Worm (Caenorhabditis elegans) whole organism, late embryonic: ENCODE data around the gene C18H7.7.

Experiments
- C08G9.2 ChIP-seq: sonication (generic microtip); optimal IDR thresholded peaks from 2 replicates; lab custom pipeline; 2016; ENCODE audit warnings: mild to moderate bottlenecking, missing genetic modification characterization, moderate library complexity, missing compliant biosample characterization
- C38D4.7 ChIP-seq: fragments of 200-800 bp; sonication (Bioruptor generic); optimal IDR thresholded peaks from 2 replicates; lab custom pipeline; 2018; ENCODE audit warnings: mild to moderate bottlenecking, missing genetic modification characterization, moderate library complexity, missing compliant biosample characterization
- K09A11.1 ChIP-seq: sonication (generic microtip); optimal IDR thresholded peaks from 2 replicates; lab custom pipeline; 2017; ENCODE audit warnings: antibody characterized with exemption, mild to moderate bottlenecking, missing genetic modification characterization, missing compliant biosample characterization; ENCODE audit not compliant: insufficient read depth
- ahr-1 ChIP-seq: sonication (generic microtip); optimal IDR thresholded peaks from 2 replicates; lab custom pipeline; 2016; ENCODE audit warnings: missing genetic modification characterization, missing compliant biosample characterization
- ama-1 ChIP-seq: fragments of 150-350 bp; optimal IDR thresholded peaks from 2 replicates; lab custom pipeline; 2014
- ceh-18 ChIP-seq: sonication (generic microtip); optimal IDR thresholded peaks from 2 replicates; lab custom pipeline; 2016; ENCODE audit warnings: missing genetic modification characterization, missing compliant biosample characterization
- ceh-19 ChIP-seq: fragments of 200-800 bp; sonication (Bioruptor generic); optimal IDR thresholded peaks from 2 replicates; lab custom pipeline; 2018; ENCODE audit warnings: mild to moderate bottlenecking, missing genetic modification characterization, missing compliant biosample characterization
- ceh-2 ChIP-seq: sonication (generic microtip); optimal IDR thresholded peaks from 2 replicates; lab custom pipeline; 2016; ENCODE audit warnings: missing genotype, missing genetic modification characterization, missing compliant biosample characterization
- ceh-24 ChIP-seq: sonication (generic microtip); optimal IDR thresholded peaks from 2 replicates; lab custom pipeline; 2016; ENCODE audit warnings: mild to moderate bottlenecking, missing genetic modification characterization, missing compliant biosample characterization
- ceh-31 ChIP-seq: sonication (generic microtip); optimal IDR thresholded peaks from 2 replicates; lab custom pipeline; 2016; ENCODE audit warnings: missing genetic modification characterization, missing compliant biosample characterization
- ceh-34 ChIP-seq: sonication (generic microtip); optimal IDR thresholded peaks from 2 replicates; lab custom pipeline; 2016; ENCODE audit warnings: mild to moderate bottlenecking, missing genetic modification characterization, missing compliant biosample characterization
- ceh-48 ChIP-seq: sonication (generic microtip); optimal IDR thresholded peaks from 2 replicates; lab custom pipeline; 2016; ENCODE audit warnings: missing genetic modification characterization, inconsistent platforms, missing compliant biosample characterization
- ceh-6 ChIP-seq: fragments of 200-800 bp; sonication (Bioruptor generic); optimal IDR thresholded peaks from 2 replicates; lab custom pipeline; 2018; ENCODE audit warnings: mild to moderate bottlenecking, missing genetic modification characterization, missing compliant biosample characterization
- ceh-9 ChIP-seq: sonication (generic microtip); optimal IDR thresholded peaks from 2 replicates; lab custom pipeline; 2016; ENCODE audit warnings: mild to moderate bottlenecking, missing genetic modification characterization, inconsistent platforms, missing compliant biosample characterization
- dve-1 ChIP-seq: sonication (generic microtip); optimal IDR thresholded peaks from 2 replicates; lab custom pipeline; 2017; ENCODE audit warnings: antibody characterized with exemption, mild to moderate bottlenecking, missing genetic modification characterization, missing compliant biosample characterization
- elt-2 ChIP-seq: sonication (generic microtip); optimal IDR thresholded peaks from 2 replicates; lab custom pipeline; 2016; ENCODE audit warnings: missing genetic modification reagents, missing genetic modification characterization, missing compliant biosample characterization
- elt-4 ChIP-seq: sonication (generic microtip); optimal IDR thresholded peaks from 2 replicates; lab custom pipeline; 2016; ENCODE audit warnings: missing genetic modification characterization, missing compliant biosample characterization
- ets-4 ChIP-seq: sonication (generic microtip); optimal IDR thresholded peaks from 2 replicates; lab custom pipeline; 2016; ENCODE audit warnings: missing genetic modification characterization, missing compliant biosample characterization
- fax-1 ChIP-seq: sonication (generic microtip); optimal IDR thresholded peaks from 2 replicates; lab custom pipeline; 2016; ENCODE audit warnings: missing genotype, missing genetic modification characterization, missing compliant biosample characterization
- gmeb-2 ChIP-seq: sonication (generic microtip); optimal IDR thresholded peaks from 2 replicates; lab custom pipeline; 2016; ENCODE audit warnings: missing genetic modification characterization, inconsistent platforms, missing compliant biosample characterization
- hlh-13 ChIP-seq: fragments of 200-800 bp; sonication (Bioruptor generic); optimal IDR thresholded peaks from 2 replicates; lab custom pipeline; 2018; ENCODE audit warnings: mild to moderate bottlenecking, missing genetic modification characterization, missing compliant biosample characterization
- hlh-6 ChIP-seq: sonication (generic microtip); optimal IDR thresholded peaks from 2 replicates; lab custom pipeline; 2016; ENCODE audit warnings: missing genotype, missing genetic modification characterization, missing compliant biosample characterization
- hlh-8 ChIP-seq: sonication (generic microtip); optimal IDR thresholded peaks from 2 replicates; lab custom pipeline; 2016; ENCODE audit warnings: missing genotype, missing genetic modification characterization, missing compliant biosample characterization
- mec-3 ChIP-seq: sonication (generic microtip); optimal IDR thresholded peaks from 2 replicates; lab custom pipeline; 2016; ENCODE audit warnings: borderline replicate concordance, missing genetic modification characterization, missing compliant biosample characterization
- nfya-1 ChIP-seq: sonication (generic microtip); optimal IDR thresholded peaks from 2 replicates; lab custom pipeline; 2017; ENCODE audit warnings: missing genetic modification characterization, mild to moderate bottlenecking, missing compliant biosample characterization, antibody characterized with exemption, moderate library complexity
- nhr-11 ChIP-seq: fragments of 150-350 bp; optimal IDR thresholded peaks from 2 replicates; lab custom pipeline; 2014; ENCODE audit warnings: missing biosample characterization, missing genetic modification characterization
- nhr-232 ChIP-seq: sonication (generic microtip); optimal IDR thresholded peaks from 2 replicates; lab custom pipeline; 2016; ENCODE audit warnings: missing genetic modification characterization, missing compliant biosample characterization
- pat-9 ChIP-seq: fragments of 200-800 bp; sonication (Bioruptor generic); optimal IDR thresholded peaks from 2 replicates; lab custom pipeline; 2018; ENCODE audit warnings: mild to moderate bottlenecking, missing genetic modification characterization, moderate library complexity, missing compliant biosample characterization
- pax-1 ChIP-seq: fragments of 150-350 bp; optimal IDR thresholded peaks from 2 replicates; lab custom pipeline; 2014; ENCODE audit warnings: missing biosample characterization, missing genetic modification characterization
- pha-2 ChIP-seq: sonication (generic microtip); optimal IDR thresholded peaks from 2 replicates; lab custom pipeline; 2017; ENCODE audit warnings: mild to moderate bottlenecking, missing genetic modification characterization, missing compliant biosample characterization
- pqm-1 ChIP-seq: sonication (generic microtip); optimal IDR thresholded peaks from 2 replicates; lab custom pipeline; 2016; ENCODE audit warnings: missing genetic modification characterization, missing compliant biosample characterization
- ref-2 ChIP-seq: sonication (generic microtip); optimal IDR thresholded peaks from 2 replicates; lab custom pipeline; 2016; ENCODE audit warnings: missing genetic modification characterization, missing compliant biosample characterization
- rnt-1 ChIP-seq: sonication (generic microtip); optimal IDR thresholded peaks from 2 replicates; lab custom pipeline; 2016; ENCODE audit warnings: missing genetic modification characterization, missing compliant biosample characterization
- sdc-2 ChIP-seq: sonication (generic microtip); optimal IDR thresholded peaks from 2 replicates; lab custom pipeline; 2016; ENCODE audit warnings: missing genotype, missing genetic modification characterization, missing compliant biosample characterization
- sox-2 ChIP-seq: fragments of 200-800 bp; sonication (Bioruptor generic); IDR thresholded peaks from 2 replicates; pipeline ENCODE4 v1.3.6; 2022; ENCODE audit warnings: missing genetic modification reagents, missing genetic modification characterization, missing compliant biosample characterization
- sox-4 ChIP-seq: sonication (generic microtip); optimal IDR thresholded peaks from 2 replicates; lab custom pipeline; 2017; ENCODE audit warnings: mild to moderate bottlenecking, missing genetic modification characterization, inconsistent platforms, missing compliant biosample characterization
- syd-9 ChIP-seq: sonication (generic microtip); optimal IDR thresholded peaks from 2 replicates; lab custom pipeline; 2016; ENCODE audit warnings: mild to moderate bottlenecking, missing genetic modification characterization, moderate library complexity, missing compliant biosample characterization
- tbx-7 ChIP-seq: sonication (generic microtip); optimal IDR thresholded peaks from 2 replicates; lab custom pipeline; 2016; ENCODE audit warnings: missing genotype, missing genetic modification characterization, missing compliant biosample characterization
- ttx-3 ChIP-seq: sonication (generic microtip); optimal IDR thresholded peaks from 2 replicates; lab custom pipeline; 2016; ENCODE audit warnings: missing genetic modification reagents, missing genetic modification characterization, missing compliant biosample characterization
- unc-42 ChIP-seq: sonication (generic microtip); optimal IDR thresholded peaks from 2 replicates; lab custom pipeline; 2016; ENCODE audit warnings: missing genotype, missing genetic modification characterization, missing compliant biosample characterization
- ztf-16 ChIP-seq: sonication (generic microtip); optimal IDR thresholded peaks from 2 replicates; lab custom pipeline; 2017; ENCODE audit warnings: missing genetic modification characterization, missing compliant biosample characterization

Gene C18H7.7

ce11 chrIV:593029-593428, 3.2 kb downstream of the C18H7.7 start, which contains the start of gene C18H7.4:
C18H7.4 (plus strand) TSS chrIV:593329.
- TF ChIP-seq hlh-8 (no peak), ref-2 (tag; lab: Kevin White, UChicago) (no peak), sox-4 (tag; lab: Kevin White, UChicago) (no peak), pqm-1 (tag; lab: Kevin White, UChicago) (no peak), ceh-24 (tag; lab: Kevin White, UChicago) (no peak), ceh-18 (no peak)

- no peak for TF ChIP-seq ahr-1 (tag; lab: Kevin White, UChicago)
- TF ChIP-seq sdc-2: no peak
Observed at ce11 chrIV:592382-592781, 3.8 kb downstream of the C18H7.7 start, which contains the start of gene C18H7.6. C18H7.6 (minus strand) TSS chrIV:592485.

ce11 chrIV:587729-588128, 8.5 kb downstream of the C18H7.7 start, which contains the start of gene C18H7.12:
C18H7.12 (minus strand) TSS chrIV:587829.
- TF ChIP-seq ceh-9 (tag; lab: Kevin White, UChicago) (no peak), ets-4 (tag; lab: Kevin White, UChicago) (no peak)

ce11 chrIV:584039-584438, 12.2 kb downstream of the C18H7.7 start:
- no peak for TF ChIP-seq nhr-232 (tag; lab: Kevin White, UChicago)
- no peak for TF ChIP-seq ceh-6 (GFP tag; lab: Kevin White, UChicago)
- TF ChIP-seq sox-2 (GFP tag; lab: Robert Waterston, UW): no peak
- TF ChIP-seq ceh-9 (tag; lab: Kevin White, UChicago): no peak
- TF ChIP-seq ceh-24 (tag; lab: Kevin White, UChicago): no peak
- TF ChIP-seq ahr-1 (tag; lab: Kevin White, UChicago): no peak
- TF ChIP-seq rnt-1 (tag; lab: Kevin White, UChicago): no peak
- no peak for TF ChIP-seq C38D4.7
- TF ChIP-seq nhr-11 (tag; lab: Kevin White, UChicago): no peak
- no peak for TF ChIP-seq pqm-1 (tag; lab: Kevin White, UChicago)
- TF ChIP-seq elt-4 (tag; lab: Kevin White, UChicago): no peak
- no peak for TF ChIP-seq hlh-8
- no peak for TF ChIP-seq ceh-34 (tag; lab: Kevin White, UChicago)

- TF ChIP-seq unc-42 (tag; lab: Kevin White, UChicago): no peak
- TF ChIP-seq ama-1 (lab: Kevin White, UChicago): no peak
- TF ChIP-seq pax-1 (tag; lab: Kevin White, UChicago): no peak
- TF ChIP-seq ceh-19 (GFP tag; lab: Kevin White, UChicago): no peak
- no peak for TF ChIP-seq nhr-232 (tag; lab: Kevin White, UChicago)
- TF ChIP-seq ttx-3: no peak
- TF ChIP-seq C08G9.2 (tag; lab: Kevin White, UChicago): no peak
- no peak for TF ChIP-seq gmeb-2 (tag; lab: Kevin White, UChicago)
- no peak for TF ChIP-seq ets-4 (tag; lab: Kevin White, UChicago)
- no peak for TF ChIP-seq elt-2
- TF ChIP-seq mec-3: no peak
- no peak for TF ChIP-seq tbx-7 (tag; lab: Kevin White, UChicago)
- no peak for TF ChIP-seq ceh-31
- no peak for TF ChIP-seq K09A11.1 (tag; lab: Kevin White, UChicago)
- TF ChIP-seq pat-9 (tag; lab: Kevin White, UChicago): no peak
Observed at ce11 chrIV:582130-582529, 14.1 kb downstream of the C18H7.7 start, which contains the start of gene F56A11.6. F56A11.6 (minus strand) TSS chrIV:582230.

- TF ChIP-seq ceh-34 (tag; lab: Kevin White, UChicago) (no peak), ref-2 (tag; lab: Kevin White, UChicago) (no peak), hlh-6 (tag; lab: Kevin White, UChicago) (no peak), ceh-2 (tag; lab: Kevin White, UChicago) (no peak), ceh-48 (no peak), dve-1 (tag; lab: Kevin White, UChicago) (no peak), ztf-16 (no peak), pha-2 (tag; lab: Kevin White, UChicago) (no peak), fax-1 (no peak), hlh-13 (GFP tag; lab: Kevin White, UChicago) (no peak), syd-9 (tag; lab: Kevin White, UChicago) (no peak), sox-4 (tag; lab: Kevin White, UChicago) (no peak), hlh-8 (no peak), ceh-18 (no peak), nhr-232 (tag; lab: Kevin White, UChicago) (no peak), pqm-1 (tag; lab: Kevin White, UChicago) (no peak), sdc-2 (no peak), nfya-1 (tag; lab: Kevin White, UChicago) (no peak), ets-4 (tag; lab: Kevin White, UChicago) (no peak)
Observed at ce11 chrIV:580512-580911, 15.7 kb downstream of the C18H7.7 start.
